Worm (Caenorhabditis elegans): ENCODE data around the gene glb-14.

Gene glb-14

DNA sequence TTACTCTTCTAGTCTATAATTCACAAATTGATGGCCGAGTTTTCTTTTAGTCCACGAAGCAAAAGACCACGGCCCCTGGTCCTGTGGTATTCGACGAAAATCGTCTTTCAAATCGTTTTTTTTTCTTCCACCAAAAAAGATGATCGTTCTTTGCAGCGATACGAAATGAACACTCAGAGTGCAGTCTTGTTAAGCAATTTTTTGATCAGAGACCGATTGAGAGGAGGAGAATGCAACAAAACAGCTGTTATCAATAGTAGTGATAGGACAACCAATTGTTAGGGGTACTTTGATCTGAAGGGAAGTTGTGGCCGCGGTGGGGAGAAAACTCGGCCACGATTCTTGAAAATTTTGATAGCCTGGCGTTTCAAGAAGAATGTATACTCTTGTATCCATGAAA lies 19.2 kb upstream of the glb-14 start:
- TF ChIP-seq R02D3.7 (tag; optimal IDR thresholded peaks at IDR 0.05), result peak; percentile 37
- TF ChIP-seq nfya-1 (tag; optimal IDR thresholded peaks at IDR 0.05; ENCODE audit: insufficient read depth), result peak; percentile 30
- TF ChIP-seq jun-1 (tag; optimal IDR thresholded peaks at IDR 0.05), result peak; percentile 60
- TF ChIP-seq ceh-16 (tag; optimal IDR thresholded peaks at IDR 0.05), result no peak
- peak; percentile 66 for TF ChIP-seq pha-4 (tag; optimal IDR thresholded peaks at IDR 0.05)
- no peak for TF ChIP-seq fos-1 (tag; optimal IDR thresholded peaks at IDR 0.05)
- no peak for TF ChIP-seq nhr-25 (tag; optimal IDR thresholded peaks at IDR 0.05)
- TF ChIP-seq nhr-43 (tag; optimal IDR thresholded peaks at IDR 0.05; ENCODE audit: poor library complexity, severe bottlenecking), result peak; percentile 71
- TF ChIP-seq pqm-1 (tag; optimal IDR thresholded peaks at IDR 0.05), result peak; percentile 84
- peak; percentile 71 for TF ChIP-seq elt-2 (tag; optimal IDR thresholded peaks at IDR 0.05)
- peak; percentile 27 for TF ChIP-seq ama-1 (optimal IDR thresholded peaks at IDR 0.05)
- TF ChIP-seq nhr-23 (tag; optimal IDR thresholded peaks at IDR 0.05), result peak; percentile 31
- no peak for TF ChIP-seq lin-15B (tag; optimal IDR thresholded peaks at IDR 0.05)

DNA sequence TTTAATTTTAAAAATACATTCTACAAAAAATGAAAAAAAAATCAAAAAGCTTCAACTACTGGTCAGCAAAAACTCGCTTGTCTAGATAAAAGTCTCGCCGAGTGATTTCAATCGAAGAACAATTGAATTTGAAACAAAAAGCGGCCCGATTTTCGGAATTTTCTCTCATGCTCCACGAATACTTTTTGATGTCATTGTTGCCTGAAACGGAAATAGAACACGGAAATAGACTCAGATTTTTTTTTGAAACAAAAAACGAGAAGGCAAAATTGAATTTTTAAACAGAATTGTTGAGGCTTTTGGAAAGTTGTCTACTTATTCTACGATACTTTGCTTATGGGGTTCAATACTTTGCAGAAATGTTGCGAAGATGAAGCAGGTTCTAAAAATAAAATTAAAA lies 18.7 kb upstream of the glb-14 start:
- TF ChIP-seq fkh-10 (GFP tag; optimal IDR thresholded peaks at IDR 0.05) (peak; percentile 80), nhr-11 (tag; optimal IDR thresholded peaks at IDR 0.05) (no peak)

DNA sequence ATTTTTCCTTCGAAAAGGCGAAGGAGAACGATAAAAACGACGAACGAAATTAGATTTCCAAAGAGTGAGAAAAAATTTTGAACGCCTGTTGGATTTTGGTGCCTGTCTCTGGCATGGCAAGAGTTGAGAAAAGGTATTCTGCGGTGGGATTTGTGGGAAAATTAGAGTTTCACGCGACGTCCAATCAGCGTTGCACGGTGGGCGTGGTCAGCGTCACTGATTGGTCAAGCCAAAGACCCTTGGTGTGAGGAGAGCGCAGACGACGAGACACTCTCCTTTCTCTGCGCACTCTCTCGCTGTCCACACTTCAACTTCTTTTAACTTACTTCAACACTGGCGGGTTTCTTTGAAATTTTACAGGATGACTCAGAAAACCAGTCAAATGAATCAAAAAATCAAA lies 17.7 kb upstream of the glb-14 start:
- TF ChIP-seq nfya-1 (tag; optimal IDR thresholded peaks at IDR 0.05; ENCODE audit: insufficient read depth), result peak; percentile 51
- TF ChIP-seq elt-2 (tag; optimal IDR thresholded peaks at IDR 0.05), result no peak
- TF ChIP-seq mdl-1 (tag; optimal IDR thresholded peaks at IDR 0.05), result no peak
- TF ChIP-seq nhr-237 (tag; optimal IDR thresholded peaks at IDR 0.05), result no peak
- no peak for TF ChIP-seq ztf-11 (tag; optimal IDR thresholded peaks at IDR 0.05)
- TF ChIP-seq nhr-43 (tag; optimal IDR thresholded peaks at IDR 0.05; ENCODE audit: poor library complexity, severe bottlenecking), result no peak

DNA sequence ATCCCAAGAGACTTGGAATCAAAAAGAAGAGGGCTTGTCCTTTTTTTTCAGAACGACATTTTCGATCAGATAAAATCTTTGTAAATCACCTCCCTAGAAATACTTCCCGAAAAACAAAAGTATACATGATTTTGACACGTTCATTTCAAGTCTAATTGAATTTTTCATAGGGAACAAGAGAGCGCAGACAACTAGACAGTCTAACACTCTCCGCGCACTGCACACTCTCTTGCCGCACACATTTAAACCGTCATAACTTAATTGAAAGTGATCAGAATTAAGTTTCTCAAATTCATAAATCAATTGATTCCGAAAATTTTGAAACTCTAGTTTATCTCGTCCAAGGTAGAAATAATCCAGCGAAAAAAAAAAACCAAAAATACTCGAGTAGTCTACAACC lies 14.9 kb upstream of the glb-14 start:
- TF ChIP-seq elt-1 (tag; optimal IDR thresholded peaks at IDR 0.05) (peak; percentile 0), ceh-28 (tag; optimal IDR thresholded peaks at IDR 0.05) (no peak)

ce11 chrV:15559047-15559446 lies 14.3 kb upstream of the glb-14 start, which contains the start of gene acr-18:
Gene acr-18 (minus strand): TSS chrV:15559147.
- TF ChIP-seq nhr-12 (tag; optimal IDR thresholded peaks at IDR 0.05) (no peak), fkh-10 (GFP tag; optimal IDR thresholded peaks at IDR 0.05) (no peak), pha-4 (tag; optimal IDR thresholded peaks at IDR 0.05) (no peak), fos-1 (tag; optimal IDR thresholded peaks at IDR 0.05) (no peak), ceh-9 (tag; optimal IDR thresholded peaks at IDR 0.05) (no peak), elt-2 (tag; optimal IDR thresholded peaks at IDR 0.05) (no peak), nfya-1 (tag; optimal IDR thresholded peaks at IDR 0.05; ENCODE audit: insufficient read depth) (no peak), nhr-237 (tag; optimal IDR thresholded peaks at IDR 0.05) (no peak), snpc-4 (tag; optimal IDR thresholded peaks at IDR 0.05) (no peak), R02D3.7 (tag; optimal IDR thresholded peaks at IDR 0.05) (no peak), ZK546.5 (tag; optimal IDR thresholded peaks at IDR 0.05) (no peak), sea-2 (GFP tag; optimal IDR thresholded peaks at IDR 0.05) (no peak), ztf-4 (tag; optimal IDR thresholded peaks at IDR 0.05) (no peak), nhr-67 (tag; optimal IDR thresholded peaks at IDR 0.05) (no peak), nhr-28 (tag; optimal IDR thresholded peaks at IDR 0.05) (no peak), tbx-2 (tag; optimal IDR thresholded peaks at IDR 0.05) (no peak), egl-27 (tag; optimal IDR thresholded peaks at IDR 0.05) (no peak), nhr-77 (tag; optimal IDR thresholded peaks at IDR 0.05) (no peak), lsy-12 (tag; optimal IDR thresholded peaks at IDR 0.05) (no peak)

DNA sequence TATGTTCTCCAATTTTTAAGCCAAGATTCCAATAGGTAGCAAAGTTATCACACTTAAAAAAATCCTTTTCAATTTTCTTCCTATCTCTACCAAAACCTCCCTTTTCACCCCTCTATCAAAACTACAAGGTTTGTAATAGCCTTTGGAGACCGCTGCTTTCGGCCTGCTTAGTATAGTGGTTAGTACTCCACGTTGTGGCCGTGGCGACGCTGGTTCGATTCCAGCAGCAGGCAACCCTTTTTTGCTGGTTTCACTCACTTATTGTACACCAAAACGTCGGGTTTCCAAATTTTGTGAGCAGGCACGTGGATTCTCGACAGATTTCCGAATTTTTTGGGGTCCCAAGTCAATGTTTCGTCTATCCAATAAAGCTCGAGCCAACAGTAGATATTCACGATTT lies 9.1 kb upstream of the glb-14 start:
- TF ChIP-seq ztf-4 (tag; optimal IDR thresholded peaks at IDR 0.05) (no peak), nhr-43 (tag; optimal IDR thresholded peaks at IDR 0.05; ENCODE audit: poor library complexity, severe bottlenecking) (peak; percentile 20), ceh-16 (tag; optimal IDR thresholded peaks at IDR 0.05) (no peak), pha-4 (tag; optimal IDR thresholded peaks at IDR 0.05) (no peak), tbx-2 (tag; optimal IDR thresholded peaks at IDR 0.05) (no peak), nhr-25 (tag; optimal IDR thresholded peaks at IDR 0.05) (no peak), hmg-11 (tag; optimal IDR thresholded peaks at IDR 0.05) (peak; percentile 43), elt-3 (tag; optimal IDR thresholded peaks at IDR 0.05) (no peak), fkh-10 (GFP tag; optimal IDR thresholded peaks at IDR 0.05) (no peak), pqm-1 (tag; optimal IDR thresholded peaks at IDR 0.05) (peak; percentile 16), elt-2 (tag; optimal IDR thresholded peaks at IDR 0.05) (peak; percentile 6), nfya-1 (tag; optimal IDR thresholded peaks at IDR 0.05; ENCODE audit: insufficient read depth) (peak; percentile 38), lin-15B (tag; optimal IDR thresholded peaks at IDR 0.05) (no peak), daf-12 (tag; optimal IDR thresholded peaks at IDR 0.05) (no peak)

Data from whole organism, L3 larva.